In genomic region chrX:18506639-18507528, dm6 we compare ENCODE assay signal across 1 fruit fly cellular context.
TF ChIP-seq lines count a peak whose summit lies in the region.

No protein-coding gene starts in this region.

TF ChIP-seq in whole organism, embryonic, 481 proteins besides CTCF, POLR2A, EP300 and RAD21 (continued from another document and continues in another):
- TF ChIP-seq knrl (GFP tag; IDR thresholded peaks at IDR 0.05; lab: Robert Waterston, UW; ENCODE audit: partially characterized antibody) = no peak
- TF ChIP-seq ATbp (GFP tag; optimal IDR thresholded peaks at IDR 0.05; lab: Kevin White, UChicago) = peak; percentile 79
- peak; percentile 84 for TF ChIP-seq CG6254 (GFP tag; optimal IDR thresholded peaks at IDR 0.05; lab: Kevin White, UChicago)
- peak; percentile 44 for TF ChIP-seq Dad (GFP tag; optimal IDR thresholded peaks at IDR 0.05; lab: Kevin White, UChicago)
- peak; percentile 64 for TF ChIP-seq CG13624 (GFP tag; optimal IDR thresholded peaks at IDR 0.05; lab: Kevin White, UChicago)
- no peak for TF ChIP-seq jigr1 (GFP tag; IDR thresholded peaks at IDR 0.05; lab: Robert Waterston, UW)
- TF ChIP-seq Chrac-16 (GFP tag; optimal IDR thresholded peaks at IDR 0.05; lab: Kevin White, UChicago) = peak; percentile 69
- TF ChIP-seq Atf-2 (GFP tag; optimal IDR thresholded peaks at IDR 0.05; lab: Kevin White, UChicago) = peak; percentile 78
- TF ChIP-seq Dbx (GFP tag; IDR thresholded peaks at IDR 0.05; lab: Robert Waterston, UW) = peak; percentile 79
- TF ChIP-seq CG11695 (GFP tag; IDR thresholded peaks at IDR 0.05; lab: Robert Waterston, UW) = peak; percentile 90
- TF ChIP-seq CG18476 (GFP tag; optimal IDR thresholded peaks at IDR 0.05; lab: Kevin White, UChicago) = peak; percentile 74
- TF ChIP-seq slp2 (GFP tag; optimal IDR thresholded peaks at IDR 0.05; lab: Kevin White, UChicago) = peak; percentile 53
- peak; percentile 1 for TF ChIP-seq kah (GFP tag; optimal IDR thresholded peaks at IDR 0.05; lab: Kevin White, UChicago)
- TF ChIP-seq CG6813 (GFP tag; optimal IDR thresholded peaks at IDR 0.05; lab: Kevin White, UChicago) = peak; percentile 83
- TF ChIP-seq CG6854 (GFP tag; optimal IDR thresholded peaks at IDR 0.05; lab: Kevin White, UChicago) = peak; percentile 67
- TF ChIP-seq row (GFP tag; IDR thresholded peaks at IDR 0.05; lab: Robert Waterston, UW) = peak; percentile 61; the same call in 2 of the 3 replicates
- no peak for TF ChIP-seq dan (GFP tag; IDR thresholded peaks at IDR 0.05; lab: Robert Waterston, UW)
- TF ChIP-seq ranshi (GFP tag; IDR thresholded peaks at IDR 0.05; lab: Robert Waterston, UW) = peak; percentile 89
- no peak for TF ChIP-seq hkb (optimal IDR thresholded peaks at IDR 0.05; lab: Kevin White, UChicago)
- TF ChIP-seq hkb (GFP tag; IDR thresholded peaks at IDR 0.05; lab: Robert Waterston, UW) = peak; percentile 95
- TF ChIP-seq D19A (tag; optimal IDR thresholded peaks at IDR 0.05; lab: Kevin White, UChicago) = peak; percentile 63
- peak; percentile 96 for TF ChIP-seq ci (GFP tag; IDR thresholded peaks at IDR 0.05; lab: Robert Waterston, UW)
- peak; percentile 53 for TF ChIP-seq wor (GFP tag; IDR thresholded peaks at IDR 0.05; lab: Robert Waterston, UW)
- TF ChIP-seq CG18764 (GFP tag; optimal IDR thresholded peaks at IDR 0.05; lab: Kevin White, UChicago) = peak; percentile 80
- TF ChIP-seq Vsx1 (GFP tag; optimal IDR thresholded peaks at IDR 0.05; lab: Kevin White, UChicago) = peak; percentile 35
- no peak for TF ChIP-seq Lpt (GFP tag; optimal IDR thresholded peaks at IDR 0.05; lab: Kevin White, UChicago)
- TF ChIP-seq CG8290 (GFP tag; optimal IDR thresholded peaks at IDR 0.05; lab: Kevin White, UChicago) = peak; percentile 12
- peak in 1 of 2 experiments; percentile 81 for TF ChIP-seq CG8290 (tag; optimal IDR thresholded peaks at IDR 0.05; lab: Kevin White, UChicago)
- TF ChIP-seq Hey (tag; optimal IDR thresholded peaks at IDR 0.05; lab: Kevin White, UChicago) = no peak
- no peak for TF ChIP-seq Elba2 (GFP tag; optimal IDR thresholded peaks at IDR 0.05; lab: Kevin White, UChicago)
- TF ChIP-seq CG4282 (GFP tag; optimal IDR thresholded peaks at IDR 0.05; lab: Kevin White, UChicago) = peak; percentile 16
- TF ChIP-seq corto (GFP tag; optimal IDR thresholded peaks at IDR 0.05; lab: Kevin White, UChicago) = peak; percentile 34
- TF ChIP-seq mirr (GFP tag; optimal IDR thresholded peaks at IDR 0.05; lab: Kevin White, UChicago) = no peak
- peak in 1 of 3 experiments; percentile 48 for TF ChIP-seq lola (GFP tag; optimal IDR thresholded peaks at IDR 0.05; lab: Kevin White, UChicago)
- TF ChIP-seq Lim3 (GFP tag; IDR thresholded peaks at IDR 0.05; lab: Robert Waterston, UW) = no peak
- TF ChIP-seq CG11398 (GFP tag; optimal IDR thresholded peaks at IDR 0.05; lab: Kevin White, UChicago) = peak; percentile 48
- peak; percentile 68 for TF ChIP-seq CG9932 (GFP tag; IDR thresholded peaks at IDR 0.05; lab: Robert Waterston, UW)
- TF ChIP-seq CG10654 (GFP tag; optimal IDR thresholded peaks at IDR 0.05; lab: Kevin White, UChicago) = peak; percentile 81
- TF ChIP-seq CG7357 (GFP tag; IDR thresholded peaks at IDR 0.05; lab: Robert Waterston, UW) = peak; percentile 41; the same call in 1 of the 3 replicates
- peak; percentile 67 for TF ChIP-seq Fer3 (tag; optimal IDR thresholded peaks at IDR 0.05; lab: Kevin White, UChicago)
- peak; percentile 80 for TF ChIP-seq CG2120 (GFP tag; optimal IDR thresholded peaks at IDR 0.05; lab: Kevin White, UChicago)
- TF ChIP-seq CG17612 (GFP tag; IDR thresholded peaks at IDR 0.05; lab: Robert Waterston, UW) = peak; percentile 54
- no peak for TF ChIP-seq CG15479 (GFP tag; optimal IDR thresholded peaks at IDR 0.05; lab: Kevin White, UChicago)
- no peak for TF ChIP-seq sqz (GFP tag; optimal IDR thresholded peaks at IDR 0.05; lab: Kevin White, UChicago)
- TF ChIP-seq z (GFP tag; IDR thresholded peaks at IDR 0.05; lab: Robert Waterston, UW) = no peak
- TF ChIP-seq klu (GFP tag; IDR thresholded peaks at IDR 0.05; lab: Robert Waterston, UW) = peak; percentile 30; the same call in 1 of the 2 replicates
- peak; percentile 25 for TF ChIP-seq pita (GFP tag; optimal IDR thresholded peaks at IDR 0.05; lab: Kevin White, UChicago)
- TF ChIP-seq CG3995 (GFP tag; optimal IDR thresholded peaks at IDR 0.05; lab: Kevin White, UChicago) = no peak
- no peak for TF ChIP-seq hth (optimal IDR thresholded peaks at IDR 0.05; lab: Kevin White, UChicago)
- no peak for TF ChIP-seq HLH4C (GFP tag; IDR thresholded peaks at IDR 0.05; lab: Robert Waterston, UW; ENCODE audit: partially characterized antibody)
- TF ChIP-seq Sry-δ (GFP tag; optimal IDR thresholded peaks at IDR 0.05; lab: Kevin White, UChicago) = peak; percentile 39
- TF ChIP-seq CG12219 (GFP tag; optimal IDR thresholded peaks at IDR 0.05; lab: Kevin White, UChicago) = peak; percentile 73
- peak; percentile 73 for TF ChIP-seq CG17829 (tag; optimal IDR thresholded peaks at IDR 0.05; lab: Kevin White, UChicago)
- peak; percentile 56 for TF ChIP-seq D19B (GFP tag; optimal IDR thresholded peaks at IDR 0.05; lab: Kevin White, UChicago)
- no peak for TF ChIP-seq Sin3A (optimal IDR thresholded peaks at IDR 0.05; lab: Kevin White, UChicago)
- TF ChIP-seq Mad (GFP tag; optimal IDR thresholded peaks at IDR 0.05; lab: Kevin White, UChicago) = peak; percentile 59
- TF ChIP-seq mam (GFP tag; optimal IDR thresholded peaks at IDR 0.05; lab: Kevin White, UChicago) = peak; percentile 60
- peak; percentile 18 for TF ChIP-seq vfl (GFP tag; optimal IDR thresholded peaks at IDR 0.05; lab: Kevin White, UChicago)
- peak; percentile 82 for TF ChIP-seq unpg (GFP tag; optimal IDR thresholded peaks at IDR 0.05; lab: Kevin White, UChicago)
- TF ChIP-seq Ets65A (GFP tag; lab: Kevin White, UChicago) = peak; percentile 89
- TF ChIP-seq danr (GFP tag; IDR thresholded peaks at IDR 0.05; lab: Robert Waterston, UW) = peak; percentile 10; the same call in 1 of the 2 replicates
- peak; percentile 75 for TF ChIP-seq CG31441 (GFP tag; IDR thresholded peaks at IDR 0.05; lab: Robert Waterston, UW)
- peak; percentile 84 for TF ChIP-seq ara (GFP tag; IDR thresholded peaks at IDR 0.05; lab: Robert Waterston, UW)
- TF ChIP-seq CHES-1-like (GFP tag; optimal IDR thresholded peaks at IDR 0.05; lab: Kevin White, UChicago) = peak; percentile 62
- no peak for TF ChIP-seq CG2129 (GFP tag; IDR thresholded peaks at IDR 0.05; lab: Robert Waterston, UW; ENCODE audit: partially characterized antibody)
- peak; percentile 25 for TF ChIP-seq da (GFP tag; optimal IDR thresholded peaks at IDR 0.05; lab: Kevin White, UChicago)
- TF ChIP-seq CG17568 (GFP tag; optimal IDR thresholded peaks at IDR 0.05; lab: Kevin White, UChicago) = peak; percentile 31
- no peak for TF ChIP-seq Kr (GFP tag; optimal IDR thresholded peaks at IDR 0.05; lab: Kevin White, UChicago)
- peak; percentile 78 for TF ChIP-seq CG2712 (tag; optimal IDR thresholded peaks at IDR 0.05; lab: Kevin White, UChicago)
- no peak for TF ChIP-seq tna (GFP tag; IDR thresholded peaks at IDR 0.05; lab: Robert Waterston, UW; ENCODE audit: partially characterized antibody)
- TF ChIP-seq CG18011 (GFP tag; optimal IDR thresholded peaks at IDR 0.05; lab: Kevin White, UChicago) = peak; percentile 68
- TF ChIP-seq Poxn (GFP tag; IDR thresholded peaks at IDR 0.05; lab: Robert Waterston, UW) = no peak
- TF ChIP-seq Lhr (GFP tag; optimal IDR thresholded peaks at IDR 0.05; lab: Kevin White, UChicago) = peak; percentile 16
- peak; percentile 46 for TF ChIP-seq CG31365 (tag; optimal IDR thresholded peaks at IDR 0.05; lab: Kevin White, UChicago)
- TF ChIP-seq trem (tag; optimal IDR thresholded peaks at IDR 0.05; lab: Kevin White, UChicago) = peak; percentile 39
- TF ChIP-seq ash1 (GFP tag; optimal IDR thresholded peaks at IDR 0.05; lab: Kevin White, UChicago) = no peak
- no peak for TF ChIP-seq Dref (GFP tag; IDR thresholded peaks at IDR 0.05; lab: Robert Waterston, UW)
- peak; percentile 55; the same call in 2 of the 3 replicates for TF ChIP-seq CG6175 (GFP tag; IDR thresholded peaks at IDR 0.05; lab: Robert Waterston, UW)
- peak; percentile 78 for TF ChIP-seq CG5953 (GFP tag; IDR thresholded peaks at IDR 0.05; lab: Robert Waterston, UW)
- TF ChIP-seq Hsf (GFP tag; optimal IDR thresholded peaks at IDR 0.05; lab: Kevin White, UChicago) = peak; percentile 85
- TF ChIP-seq ssp (GFP tag; IDR thresholded peaks at IDR 0.05; lab: Robert Waterston, UW) = peak; percentile 46
- TF ChIP-seq CG6689 (GFP tag; IDR thresholded peaks at IDR 0.05; lab: Robert Waterston, UW) = peak; percentile 85
- peak; percentile 75 for TF ChIP-seq CG1792 (GFP tag; optimal IDR thresholded peaks at IDR 0.05; lab: Kevin White, UChicago)
- peak; percentile 79 for TF ChIP-seq gro (GFP tag; optimal IDR thresholded peaks at IDR 0.05; lab: Kevin White, UChicago)
- TF ChIP-seq CG7745 (tag; optimal IDR thresholded peaks at IDR 0.05; lab: Kevin White, UChicago) = no peak
- TF ChIP-seq slbo (GFP tag; IDR thresholded peaks at IDR 0.05; lab: Robert Waterston, UW) = peak; percentile 75
- TF ChIP-seq Trl (optimal IDR thresholded peaks at IDR 0.05; lab: Kevin White, UChicago) = no peak
- TF ChIP-seq Trl (GFP tag; optimal IDR thresholded peaks at IDR 0.05; lab: Kevin White, UChicago) = peak; percentile 86
- no peak for TF ChIP-seq stwl (tag; optimal IDR thresholded peaks at IDR 0.05; lab: Kevin White, UChicago)
- TF ChIP-seq CG13123 (GFP tag; optimal IDR thresholded peaks at IDR 0.05; lab: Kevin White, UChicago) = peak; percentile 60
- TF ChIP-seq tin (GFP tag; optimal IDR thresholded peaks at IDR 0.05; lab: Kevin White, UChicago) = peak; percentile 87
- no peak for TF ChIP-seq CG7271 (tag; optimal IDR thresholded peaks at IDR 0.05; lab: Kevin White, UChicago)
- TF ChIP-seq YL-1 (GFP tag; optimal IDR thresholded peaks at IDR 0.05; lab: Kevin White, UChicago) = no peak
- no peak for TF ChIP-seq CG34376 (GFP tag; optimal IDR thresholded peaks at IDR 0.05; lab: Kevin White, UChicago)
- peak; percentile 78 for TF ChIP-seq BtbVII (GFP tag; optimal IDR thresholded peaks at IDR 0.05; lab: Kevin White, UChicago)
- peak; percentile 36 for TF ChIP-seq Deaf1 (tag; optimal IDR thresholded peaks at IDR 0.05; lab: Kevin White, UChicago)
- TF ChIP-seq CG8359 (GFP tag; optimal IDR thresholded peaks at IDR 0.05; lab: Kevin White, UChicago; ENCODE audit: borderline replicate concordance) = peak; percentile 37
- peak; percentile 67 for TF ChIP-seq nmo (GFP tag; optimal IDR thresholded peaks at IDR 0.05; lab: Kevin White, UChicago)
- TF ChIP-seq CG14667 (GFP tag; IDR thresholded peaks at IDR 0.05; lab: Robert Waterston, UW) = 0 out of 2 replicates have a peak, but pooled peaks have one; percentile 43
- TF ChIP-seq HHEX (GFP tag; optimal IDR thresholded peaks at IDR 0.05; lab: Kevin White, UChicago) = peak; percentile 80
- TF ChIP-seq CG31224 (GFP tag; IDR thresholded peaks at IDR 0.05; lab: Robert Waterston, UW) = peak; percentile 69
- TF ChIP-seq Awh (GFP tag; IDR thresholded peaks at IDR 0.05; lab: Robert Waterston, UW) = peak; percentile 90
- TF ChIP-seq CG16863 (GFP tag; optimal IDR thresholded peaks at IDR 0.05; lab: Kevin White, UChicago) = peak; percentile 76
- TF ChIP-seq br (optimal IDR thresholded peaks at IDR 0.05; lab: Kevin White, UChicago) = no peak
- TF ChIP-seq CG16815 (GFP tag; optimal IDR thresholded peaks at IDR 0.05; lab: Kevin White, UChicago) = peak; percentile 46
- peak; percentile 37; the same call in 1 of the 2 replicates for TF ChIP-seq CG10321 (GFP tag; IDR thresholded peaks at IDR 0.05; lab: Robert Waterston, UW)
- TF ChIP-seq tap (tag; optimal IDR thresholded peaks at IDR 0.05; lab: Kevin White, UChicago) = peak; percentile 59
- TF ChIP-seq wdn (GFP tag; IDR thresholded peaks at IDR 0.05; lab: Robert Waterston, UW) = peak; percentile 69
- TF ChIP-seq zfh2 (GFP tag; optimal IDR thresholded peaks at IDR 0.05; lab: Kevin White, UChicago) = peak; percentile 56
- TF ChIP-seq Opbp (GFP tag; IDR thresholded peaks at IDR 0.05; lab: Robert Waterston, UW; ENCODE audit: partially characterized antibody) = no peak
- peak; percentile 81 for TF ChIP-seq E2f1 (GFP tag; IDR thresholded peaks at IDR 0.05; lab: Robert Waterston, UW)
- peak; percentile 43 for TF ChIP-seq p53 (GFP tag; optimal IDR thresholded peaks at IDR 0.05; lab: Kevin White, UChicago)
- peak; percentile 53 for TF ChIP-seq Hr3 (GFP tag; optimal IDR thresholded peaks at IDR 0.05; lab: Kevin White, UChicago)
- peak; percentile 55 for TF ChIP-seq E2f2 (GFP tag; IDR thresholded peaks at IDR 0.05; lab: Robert Waterston, UW)
- TF ChIP-seq h (optimal IDR thresholded peaks at IDR 0.05; lab: Kevin White, UChicago) = no peak
- TF ChIP-seq Oli (tag; optimal IDR thresholded peaks at IDR 0.05; lab: Kevin White, UChicago) = peak; percentile 75
- TF ChIP-seq CG30403 (GFP tag; optimal IDR thresholded peaks at IDR 0.05; lab: Kevin White, UChicago) = peak; percentile 84
- TF ChIP-seq usp (GFP tag; optimal IDR thresholded peaks at IDR 0.05; lab: Kevin White, UChicago) = no peak
- TF ChIP-seq CG15011 (GFP tag; optimal IDR thresholded peaks at IDR 0.05; lab: Kevin White, UChicago) = no peak
- TF ChIP-seq shn (GFP tag; optimal IDR thresholded peaks at IDR 0.05; lab: Kevin White, UChicago) = peak; percentile 64
- peak; percentile 63 to 84 for TF ChIP-seq chif (GFP tag; optimal IDR thresholded peaks at IDR 0.05; lab: Kevin White, UChicago)
- TF ChIP-seq dati (GFP tag; IDR thresholded peaks at IDR 0.05; lab: Robert Waterston, UW) = peak; percentile 69
- TF ChIP-seq CG4707 (GFP tag; optimal IDR thresholded peaks at IDR 0.05; lab: Kevin White, UChicago) = peak; percentile 48
- peak; percentile 81 for TF ChIP-seq Antp (GFP tag; optimal IDR thresholded peaks at IDR 0.05; lab: Kevin White, UChicago)
- TF ChIP-seq B-H1 (GFP tag; IDR thresholded peaks at IDR 0.05; lab: Robert Waterston, UW) = peak; percentile 56; the same call in 2 of the 3 replicates
- peak; percentile 76 for TF ChIP-seq ems (GFP tag; optimal IDR thresholded peaks at IDR 0.05; lab: Kevin White, UChicago)
- TF ChIP-seq gt (GFP tag; IDR thresholded peaks at IDR 0.05; lab: Robert Waterston, UW) = no peak
- TF ChIP-seq CG16779 (GFP tag; IDR thresholded peaks at IDR 0.05; lab: Robert Waterston, UW) = peak; percentile 74
- no peak for TF ChIP-seq CG12299 (tag; optimal IDR thresholded peaks at IDR 0.05; lab: Kevin White, UChicago)
- no peak for TF ChIP-seq Bgb (GFP tag; IDR thresholded peaks at IDR 0.05; lab: Robert Waterston, UW; ENCODE audit: partially characterized antibody)
- peak; percentile 70 for TF ChIP-seq CG11247 (GFP tag; IDR thresholded peaks at IDR 0.05; lab: Robert Waterston, UW)
- TF ChIP-seq emc (GFP tag; optimal IDR thresholded peaks at IDR 0.05; lab: Kevin White, UChicago) = peak; percentile 19
- peak; percentile 84 for TF ChIP-seq ind (GFP tag; optimal IDR thresholded peaks at IDR 0.05; lab: Kevin White, UChicago)
